Worm (Caenorhabditis elegans): ENCODE measurements around the gene fbxa-67.

Gene fbxa-67

ce11 chrIII:907990-908389 is 42.5 kb downstream of the fbxa-67 start:
- TF ChIP-seq mxl-3 (GFP tag; optimal IDR thresholded peaks at IDR 0.05) (no peak), duxl-1 (tag; optimal IDR thresholded peaks at IDR 0.05; ENCODE audit: poor library complexity) (no peak), pha-4 (GFP tag; IDR thresholded peaks at IDR 0.05) (no peak), pha-4 (tag; optimal IDR thresholded peaks at IDR 0.05) (no peak), nhr-10 (tag; optimal IDR thresholded peaks at IDR 0.05) (no peak), mdt-29 (GFP tag; IDR thresholded peaks at IDR 0.05) (no peak), jun-1 (tag; optimal IDR thresholded peaks at IDR 0.05) (peak; percentile 43), zip-2 (tag; optimal IDR thresholded peaks at IDR 0.05) (no peak), zag-1 (tag; optimal IDR thresholded peaks at IDR 0.05) (no peak), hif-1 (tag; optimal IDR thresholded peaks at IDR 0.05) (no peak), madf-9 (GFP tag; conservative IDR thresholded peaks at IDR 0.05) (no peak), nhr-76 (tag; optimal IDR thresholded peaks at IDR 0.05) (no peak), lin-29 (GFP tag; IDR thresholded peaks at IDR 0.05) (no peak), nhr-42 (GFP tag; IDR thresholded peaks at IDR 0.05) (no peak), madf-5 (GFP tag; IDR thresholded peaks at IDR 0.05) (no peak), unc-130 (GFP tag; optimal IDR thresholded peaks at IDR 0.05) (no peak), nhr-237 (tag; optimal IDR thresholded peaks at IDR 0.05) (no peak), D1046.2 (GFP tag; IDR thresholded peaks at IDR 0.05) (no peak), T26A8.4 (GFP tag; IDR thresholded peaks at IDR 0.05) (peak; percentile 46; the same call in 1 of the 2 replicates), nhr-28 (tag; optimal IDR thresholded peaks at IDR 0.05) (no peak), hlh-30 (tag; optimal IDR thresholded peaks at IDR 0.05; ENCODE audit: insufficient read depth) (peak; percentile 46), dve-1 (tag; optimal IDR thresholded peaks at IDR 0.05; ENCODE audit: insufficient read depth) (peak; percentile 39), Y48G9A.11 (GFP tag; IDR thresholded peaks at IDR 0.05) (no peak), mep-1 (tag; optimal IDR thresholded peaks at IDR 0.05) (peak; percentile 22), ceh-82 (tag; optimal IDR thresholded peaks at IDR 0.05) (no peak), ceh-28 (tag; optimal IDR thresholded peaks at IDR 0.05) (no peak), fkh-10 (GFP tag; optimal IDR thresholded peaks at IDR 0.05) (no peak), dmd-6 (GFP tag; IDR thresholded peaks at IDR 0.05) (no peak), daf-12 (tag; optimal IDR thresholded peaks at IDR 0.05) (no peak), nhr-6 (tag; optimal IDR thresholded peaks at IDR 0.05) (peak; percentile 62), aha-1 (tag) (no peak), ces-1 (GFP tag; optimal IDR thresholded peaks at IDR 0.05) (no peak), mes-2 (tag; optimal IDR thresholded peaks at IDR 0.05; ENCODE audit: poor library complexity, severe bottlenecking) (peak; percentile 9), zip-11 (GFP tag; IDR thresholded peaks at IDR 0.05) (no peak), dmd-8 (GFP tag; IDR thresholded peaks at IDR 0.05) (no peak), set-16 (GFP tag; IDR thresholded peaks at IDR 0.05) (no peak), lsy-2 (tag; optimal IDR thresholded peaks at IDR 0.05) (no peak), nhr-102 (tag; optimal IDR thresholded peaks at IDR 0.05) (no peak), mxl-2 (GFP tag; conservative IDR thresholded peaks at IDR 0.05) (no peak), spr-1 (tag; optimal IDR thresholded peaks at IDR 0.05) (no peak), nhr-77 (tag; optimal IDR thresholded peaks at IDR 0.05) (no peak), F26F4.8 (GFP tag; conservative IDR thresholded peaks at IDR 0.05) (no peak), unc-62 (GFP tag; optimal IDR thresholded peaks at IDR 0.05 in 1 of 2) (peak in 1 of 2 experiments; percentile 95), unc-62 (tag; optimal IDR thresholded peaks at IDR 0.05) (no peak), snpc-1.2 (GFP tag; IDR thresholded peaks at IDR 0.05) (no peak)

Measured in whole organism, L4 larva.